Fruit fly (Drosophila melanogaster): ENCODE measurements around the gene HP1b.
A peak's percentile ranks its signal among the peaks of the same experiment; 100 is the strongest.

Gene HP1b

DNA sequence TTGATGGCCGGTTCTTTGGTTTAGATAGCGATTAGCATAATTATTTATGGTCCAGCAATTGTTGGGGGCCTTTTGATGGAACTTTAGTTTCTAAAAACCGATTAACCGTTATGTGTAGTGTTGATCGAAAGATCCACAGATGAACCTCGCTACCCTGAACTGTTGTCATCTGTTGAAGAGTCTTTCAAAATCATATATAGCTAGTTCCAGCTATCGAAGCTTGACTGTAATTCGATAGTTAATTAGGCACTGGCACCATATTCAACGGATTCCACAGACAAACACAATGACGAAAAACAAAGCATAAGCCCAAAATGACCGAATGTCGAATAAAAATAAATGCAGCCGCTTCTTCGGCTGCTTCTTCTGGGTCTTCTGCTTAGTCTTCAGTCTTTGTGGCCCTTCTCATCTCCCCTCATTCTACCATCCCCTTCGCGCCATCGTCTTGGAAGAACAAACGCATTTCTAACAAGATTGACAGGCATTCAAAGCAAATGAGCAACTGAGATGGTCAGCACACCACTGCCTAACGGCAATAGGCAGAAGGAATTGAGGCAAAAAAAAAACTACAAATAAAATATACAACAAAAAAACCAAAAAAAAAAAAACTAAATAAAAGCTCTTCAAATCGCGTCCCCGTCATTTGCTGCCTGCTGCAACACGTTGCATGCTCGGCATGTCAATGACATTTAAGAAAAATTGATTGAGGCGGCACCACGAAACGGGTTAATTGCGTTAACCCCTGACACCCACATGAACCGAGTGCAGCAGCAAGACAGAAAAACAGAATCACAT lies 37.0 kb upstream of the HP1b start:
- no peak for TF ChIP-seq Smox (GFP tag; optimal IDR thresholded peaks at IDR 0.05)
- no peak for TF ChIP-seq CG6854 (GFP tag; optimal IDR thresholded peaks at IDR 0.05)
- no peak for TF ChIP-seq dsx (GFP tag; optimal IDR thresholded peaks at IDR 0.05; ENCODE audit: poor library complexity, severe bottlenecking)
- TF ChIP-seq CG15336 (GFP tag; IDR thresholded peaks at IDR 0.05) = peak; percentile 41
- peak; percentile 26; the same call in 1 of the 3 replicates for TF ChIP-seq CG8119 (GFP tag; IDR thresholded peaks at IDR 0.05)
- TF ChIP-seq CG11902 (GFP tag; optimal IDR thresholded peaks at IDR 0.05) = no peak
- peak; percentile 75 for TF ChIP-seq eg (GFP tag; IDR thresholded peaks at IDR 0.05)
- TF ChIP-seq achi (GFP tag; optimal IDR thresholded peaks at IDR 0.05) = no peak
- no peak for TF ChIP-seq pdm3 (GFP tag; optimal IDR thresholded peaks at IDR 0.05)
- no peak for TF ChIP-seq OdsH (GFP tag; optimal IDR thresholded peaks at IDR 0.05)
- 0 out of 3 replicates have a peak, but pooled peaks have one; percentile 27 for TF ChIP-seq CG6163 (GFP tag; IDR thresholded peaks at IDR 0.05)

DNA sequence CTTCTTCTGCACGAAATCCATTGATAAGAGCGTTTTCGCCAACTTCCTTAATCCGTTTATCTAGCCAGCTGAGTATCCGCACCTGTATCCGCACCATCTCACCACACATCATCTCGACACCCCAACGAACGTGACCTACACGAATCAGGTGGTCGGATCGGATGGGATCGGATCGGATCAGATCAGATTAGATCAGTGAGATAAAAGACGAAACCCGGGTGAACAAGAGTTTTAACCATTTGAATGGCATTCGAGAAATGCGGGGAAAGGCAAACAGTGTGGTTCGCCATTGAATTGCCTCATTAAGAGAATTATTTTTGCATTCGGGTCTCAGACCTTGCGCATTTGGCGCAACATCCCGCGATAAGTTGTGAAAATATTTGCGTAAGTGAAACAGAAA lies 36.0 kb upstream of the HP1b start:
- TF ChIP-seq CG10631 (GFP tag; optimal IDR thresholded peaks at IDR 0.05) (no peak), Blimp-1 (GFP tag; optimal IDR thresholded peaks at IDR 0.05) (no peak), svp (GFP tag) (peak; percentile 41), fd59A (GFP tag; optimal IDR thresholded peaks at IDR 0.05) (no peak), CG6808 (GFP tag; optimal IDR thresholded peaks at IDR 0.05) (no peak), Eip78C (GFP tag) (peak; percentile 39), CG8119 (GFP tag; IDR thresholded peaks at IDR 0.05) (no peak), Ets96B (tag; optimal IDR thresholded peaks at IDR 0.05) (no peak)

- TF ChIP-seq CG3919 (GFP tag; optimal IDR thresholded peaks at IDR 0.05) = no peak
- TF ChIP-seq lz (GFP tag; optimal IDR thresholded peaks at IDR 0.05) = peak; percentile 26
- no peak for TF ChIP-seq dsx (GFP tag; optimal IDR thresholded peaks at IDR 0.05; ENCODE audit: poor library complexity, severe bottlenecking)
- peak; percentile 28 for TF ChIP-seq CG3032 (tag; optimal IDR thresholded peaks at IDR 0.05)
- peak; percentile 15 for TF ChIP-seq CG32006 (GFP tag; optimal IDR thresholded peaks at IDR 0.05)
- TF ChIP-seq Met (GFP tag; optimal IDR thresholded peaks at IDR 0.05) = peak; percentile 25
- TF ChIP-seq Sox14 (GFP tag; optimal IDR thresholded peaks at IDR 0.05) = peak; percentile 6
- TF ChIP-seq Eip78C (GFP tag) = peak; percentile 86
- peak; percentile 32 for TF ChIP-seq esn (GFP tag; optimal IDR thresholded peaks at IDR 0.05)
- TF ChIP-seq CG10669 (GFP tag; optimal IDR thresholded peaks at IDR 0.05) = peak; percentile 41
- TF ChIP-seq Ets96B (tag; optimal IDR thresholded peaks at IDR 0.05) = peak; percentile 43
- TF ChIP-seq acj6 (GFP tag; optimal IDR thresholded peaks at IDR 0.05) = peak; percentile 33
- TF ChIP-seq achi (GFP tag; optimal IDR thresholded peaks at IDR 0.05) = peak; percentile 34
- TF ChIP-seq pdm3 (GFP tag; optimal IDR thresholded peaks at IDR 0.05) = peak; percentile 41
- TF ChIP-seq CG6276 (GFP tag; optimal IDR thresholded peaks at IDR 0.05) = no peak
- peak; percentile 32 for TF ChIP-seq spab (GFP tag; optimal IDR thresholded peaks at IDR 0.05)
- peak; percentile 4 for TF ChIP-seq vri (GFP tag; optimal IDR thresholded peaks at IDR 0.05)
- TF ChIP-seq CG6854 (GFP tag; optimal IDR thresholded peaks at IDR 0.05) = no peak
- no peak for TF ChIP-seq Gug (GFP tag; IDR thresholded peaks at IDR 0.05)
- TF ChIP-seq CG34406 (GFP tag; optimal IDR thresholded peaks at IDR 0.05) = peak; percentile 15
- TF ChIP-seq CG15336 (GFP tag; IDR thresholded peaks at IDR 0.05) = 0 out of 2 replicates have a peak, but pooled peaks have one; percentile 9
- TF ChIP-seq CG6792 (GFP tag; optimal IDR thresholded peaks at IDR 0.05) = peak; percentile 23
- TF ChIP-seq svp (GFP tag) = peak; percentile 64
- peak; percentile 46; the same call in 1 of the 3 replicates for TF ChIP-seq CG8119 (GFP tag; IDR thresholded peaks at IDR 0.05)
- TF ChIP-seq CG8632 (GFP tag; optimal IDR thresholded peaks at IDR 0.05) = peak; percentile 44
- peak; percentile 5 for TF ChIP-seq fd59A (GFP tag; optimal IDR thresholded peaks at IDR 0.05)
- peak; percentile 15 for TF ChIP-seq topi (GFP tag; optimal IDR thresholded peaks at IDR 0.05)
- TF ChIP-seq cyc (GFP tag; optimal IDR thresholded peaks at IDR 0.05) = no peak
- peak; percentile 22 for TF ChIP-seq CG31627 (GFP tag; optimal IDR thresholded peaks at IDR 0.05)
- TF ChIP-seq Eip75B (GFP tag; optimal IDR thresholded peaks at IDR 0.05) = peak; percentile 20
- TF ChIP-seq eg (GFP tag; IDR thresholded peaks at IDR 0.05) = no peak
- TF ChIP-seq OdsH (GFP tag; optimal IDR thresholded peaks at IDR 0.05) = peak; percentile 34
- TF ChIP-seq Hr39 (GFP tag; optimal IDR thresholded peaks at IDR 0.05) = peak; percentile 35
- TF ChIP-seq CG6163 (GFP tag; IDR thresholded peaks at IDR 0.05) = peak; percentile 50
- TF ChIP-seq CG16779 (tag; optimal IDR thresholded peaks at IDR 0.05) = no peak
- TF ChIP-seq Smox (GFP tag; optimal IDR thresholded peaks at IDR 0.05) = peak; percentile 31
- peak; percentile 29 for TF ChIP-seq CG10631 (GFP tag; optimal IDR thresholded peaks at IDR 0.05)
Observed at dm6 chrX:9046383-9046941, 34.4 kb upstream of the HP1b start.
